Fruit fly (Drosophila melanogaster): ENCODE data around the gene CG43448.
A peak's percentile ranks its signal among the peaks of the same experiment; 100 is the strongest.

DNA sequence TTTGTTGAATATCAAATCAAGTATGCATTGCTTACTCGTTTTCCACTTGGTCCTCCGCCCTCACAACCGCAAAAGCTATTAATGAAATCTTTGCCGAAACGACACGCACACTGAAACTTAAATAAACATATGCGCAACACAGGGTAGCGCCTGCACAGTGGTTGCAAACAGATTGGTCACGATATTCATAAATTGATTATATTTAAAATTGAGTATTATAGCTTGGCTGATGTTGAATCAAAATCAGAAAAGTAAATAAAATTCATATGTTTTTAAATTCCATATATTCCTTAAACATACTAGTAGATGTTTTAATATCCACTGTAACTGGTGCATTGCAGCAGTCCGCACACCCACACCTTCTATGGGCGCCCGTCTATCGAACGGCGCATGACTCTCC, 46.4 kb upstream of the CG43448 start:
- TF ChIP-seq Sox102F (GFP tag; optimal IDR thresholded peaks at IDR 0.05) = peak; percentile 60
- TF ChIP-seq CG1621 (tag; optimal IDR thresholded peaks at IDR 0.05) = peak; percentile 75
- no peak for TF ChIP-seq Eip93F (GFP tag; optimal IDR thresholded peaks at IDR 0.05)
- no peak for TF ChIP-seq fd85E (GFP tag; optimal IDR thresholded peaks at IDR 0.05)
- peak in 1 of 2 experiments; percentile 37 for TF ChIP-seq ss (GFP tag; optimal IDR thresholded peaks at IDR 0.05)
- TF ChIP-seq Hr39 (GFP tag; optimal IDR thresholded peaks at IDR 0.05) = peak; percentile 56
- no peak for TF ChIP-seq fkh (GFP tag; optimal IDR thresholded peaks at IDR 0.05)
- TF ChIP-seq Lpt (GFP tag; optimal IDR thresholded peaks at IDR 0.05) = no peak
- peak; percentile 85 for TF ChIP-seq Gug (GFP tag; IDR thresholded peaks at IDR 0.05)
- peak; percentile 56 for TF ChIP-seq CG3919 (GFP tag; optimal IDR thresholded peaks at IDR 0.05)
- peak; percentile 73 for TF ChIP-seq pdm3 (GFP tag; optimal IDR thresholded peaks at IDR 0.05)
